Fruit fly (Drosophila melanogaster): Measurements from ENCODE around the gene nAChRbeta2.

nAChRbeta2 gene

DNA sequence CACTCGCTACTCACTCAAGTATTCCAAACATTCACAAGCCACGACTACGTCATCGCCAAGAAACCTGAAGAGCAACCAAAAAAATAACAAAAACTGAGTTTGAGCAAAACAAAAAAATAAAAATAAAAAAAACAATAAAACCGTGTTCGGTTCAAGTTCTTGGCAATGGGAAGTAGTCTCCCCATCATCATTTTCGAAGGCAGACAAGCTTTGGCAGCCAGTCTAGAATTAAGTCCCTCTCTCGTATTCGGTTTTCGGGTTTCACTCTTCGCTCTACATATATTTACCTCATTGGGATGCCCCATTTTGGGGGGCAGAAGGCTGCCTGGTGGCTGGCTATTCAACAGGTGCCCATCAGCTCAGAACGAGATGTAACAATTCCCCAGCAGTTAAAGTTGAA lies 34.9 kb upstream of the nAChRbeta2 start (continued):
- no peak for TF ChIP-seq Bgb (GFP tag; IDR thresholded peaks at IDR 0.05; ENCODE audit: partially characterized antibody)
- no peak for TF ChIP-seq gsb-n (tag; optimal IDR thresholded peaks at IDR 0.05)
- TF ChIP-seq Xrp1 (GFP tag; IDR thresholded peaks at IDR 0.05): no peak
- TF ChIP-seq ftz-f1 (GFP tag; optimal IDR thresholded peaks at IDR 0.05): peak; percentile 20
- TF ChIP-seq NK7.1 (GFP tag; optimal IDR thresholded peaks at IDR 0.05): no peak
- TF ChIP-seq chinmo (GFP tag; IDR thresholded peaks at IDR 0.05; ENCODE audit: partially characterized antibody): peak; percentile 71; the same call in 1 of the 4 replicates
- no peak for TF ChIP-seq CG13123 (GFP tag; optimal IDR thresholded peaks at IDR 0.05)
- TF ChIP-seq CG12942 (GFP tag; optimal IDR thresholded peaks at IDR 0.05): no peak
- TF ChIP-seq PHDP (tag; optimal IDR thresholded peaks at IDR 0.05): no peak

DNA sequence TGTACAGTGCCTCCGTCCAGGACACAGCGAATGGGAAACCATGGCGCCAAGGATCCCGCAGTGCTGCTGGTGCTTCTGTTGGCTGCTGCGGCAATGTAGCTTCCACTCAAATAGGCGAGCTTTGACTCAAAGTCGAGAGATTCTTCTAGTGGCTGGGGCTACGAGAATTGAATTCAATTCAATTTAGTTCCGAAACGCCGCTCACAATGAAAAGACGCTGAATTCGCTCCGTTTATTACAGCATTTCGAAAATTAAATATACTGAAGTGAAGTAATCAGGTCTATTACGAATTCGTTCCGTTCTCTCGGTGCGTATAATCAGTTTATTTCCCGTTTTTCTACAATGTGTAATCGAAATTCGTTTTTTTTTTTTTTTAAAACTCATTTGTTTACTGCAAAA lies 33.9 kb upstream of the nAChRbeta2 start:
- TF ChIP-seq sd (tag; optimal IDR thresholded peaks at IDR 0.05) (peak; percentile 1), CG4730 (GFP tag; IDR thresholded peaks at IDR 0.05) (no peak), Antp (GFP tag; optimal IDR thresholded peaks at IDR 0.05) (no peak), CG13287 (GFP tag; IDR thresholded peaks at IDR 0.05; ENCODE audit: partially characterized antibody) (peak; percentile 44; the same call in 1 of the 2 replicates), CG13894 (tag; optimal IDR thresholded peaks at IDR 0.05) (peak; percentile 52), CG34376 (GFP tag; optimal IDR thresholded peaks at IDR 0.05) (peak; percentile 50), Ets65A (GFP tag) (no peak), CG32532 (GFP tag; IDR thresholded peaks at IDR 0.05) (peak; percentile 14; the same call in 1 of the 2 replicates), z (GFP tag; IDR thresholded peaks at IDR 0.05) (peak; percentile 96), CG10543 (GFP tag; optimal IDR thresholded peaks at IDR 0.05) (peak; percentile 14), abd-A (tag; optimal IDR thresholded peaks at IDR 0.05) (peak; percentile 53), Jarid2 (GFP tag; optimal IDR thresholded peaks at IDR 0.05) (peak; percentile 49), CG34422 (GFP tag; IDR thresholded peaks at IDR 0.05) (peak; percentile 26; the same call in 1 of the 3 replicates), amos (GFP tag; IDR thresholded peaks at IDR 0.05; ENCODE audit: partially characterized antibody) (peak; percentile 49; the same call in 1 of the 2 replicates), CG8281 (tag; optimal IDR thresholded peaks at IDR 0.05) (no peak), Bgb (GFP tag; IDR thresholded peaks at IDR 0.05; ENCODE audit: partially characterized antibody) (peak; percentile 43; the same call in 1 of the 2 replicates), Hr3 (GFP tag; optimal IDR thresholded peaks at IDR 0.05) (no peak), Pdp1 (GFP tag; optimal IDR thresholded peaks at IDR 0.05) (peak in 1 of 2 experiments; percentile 68), Deaf1 (tag; optimal IDR thresholded peaks at IDR 0.05) (peak; percentile 14), Camta (GFP tag; optimal IDR thresholded peaks at IDR 0.05) (no peak), CG8290 (GFP tag; optimal IDR thresholded peaks at IDR 0.05) (no peak), CG8290 (tag; optimal IDR thresholded peaks at IDR 0.05) (peak in 1 of 2 experiments; percentile 22), Aef1 (GFP tag; IDR thresholded peaks at IDR 0.05) (no peak), crol (GFP tag; IDR thresholded peaks at IDR 0.05) (no peak), Lpt (GFP tag; optimal IDR thresholded peaks at IDR 0.05) (no peak), vvl (GFP tag; IDR thresholded peaks at IDR 0.05) (0 out of 2 replicates have a peak, but pooled peaks have one; percentile 27), Sry-δ (GFP tag; optimal IDR thresholded peaks at IDR 0.05) (no peak), chinmo (GFP tag; IDR thresholded peaks at IDR 0.05; ENCODE audit: partially characterized antibody) (peak; percentile 73; the same call in 3 of the 4 replicates), Adf1 (GFP tag; IDR thresholded peaks at IDR 0.05) (peak; percentile 32; the same call in 1 of the 2 replicates), Dll (GFP tag; IDR thresholded peaks at IDR 0.05; ENCODE audit: partially characterized antibody) (no peak), gro (GFP tag; optimal IDR thresholded peaks at IDR 0.05) (peak; percentile 8), Rfx (GFP tag; IDR thresholded peaks at IDR 0.05) (peak; percentile 20; the same call in 1 of the 2 replicates)

DNA sequence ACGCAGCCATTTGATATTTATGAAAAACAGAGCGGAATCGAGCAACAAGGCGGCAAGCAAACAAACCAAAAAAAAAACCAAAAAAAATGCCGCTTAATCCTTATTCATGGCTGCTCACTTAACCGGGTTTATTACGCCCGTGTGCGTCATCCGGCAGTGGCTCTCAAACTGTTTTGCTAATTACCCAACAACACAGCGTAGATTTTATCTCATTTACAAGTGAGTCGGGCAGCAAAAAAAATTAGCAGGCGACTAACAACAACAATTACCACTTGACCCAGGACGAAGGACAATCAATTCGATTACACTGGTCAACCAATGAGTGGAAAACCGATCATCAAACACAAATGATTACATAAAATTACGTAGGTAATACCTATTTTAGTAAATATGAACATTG lies 33.3 kb upstream of the nAChRbeta2 start:
- TF ChIP-seq ara (GFP tag; IDR thresholded peaks at IDR 0.05): no peak
- no peak for TF ChIP-seq slp2 (GFP tag; optimal IDR thresholded peaks at IDR 0.05)
- TF ChIP-seq cad (GFP tag; optimal IDR thresholded peaks at IDR 0.05): peak; percentile 26
- peak; percentile 67 for TF ChIP-seq Ets65A (GFP tag)
- peak; percentile 80 for TF ChIP-seq CG6654 (GFP tag; optimal IDR thresholded peaks at IDR 0.05)
- TF ChIP-seq CG3407 (GFP tag; optimal IDR thresholded peaks at IDR 0.05): no peak
